Fruit fly (Drosophila melanogaster) Kc167 (cell line): ENCODE results near the gene Prp6.

ENCODE experiments used
- Myc ChIP-seq: fragments of >200 bp; optimal IDR thresholded peaks from 2 replicates; lab custom pipeline; 2017; ENCODE audit warnings: missing external identifiers
- h ChIP-seq: fragments of >200 bp; optimal IDR thresholded peaks from 3 replicates; lab custom pipeline; 2018; ENCODE audit warnings: missing external identifiers
- insv ChIP-seq: fragments of >200 bp; optimal IDR thresholded peaks from 3 replicates; lab custom pipeline; 2018; ENCODE audit warnings: missing external identifiers
- psq ChIP-seq: fragments of >200 bp; optimal IDR thresholded peaks from 2 replicates; lab custom pipeline; 2017; ENCODE audit warnings: missing external identifiers
- ttk ChIP-seq: sonication (Bioruptor generic); optimal IDR thresholded peaks from 2 replicates; lab custom pipeline; 2017; ENCODE audit warnings: missing external identifiers

DNA sequence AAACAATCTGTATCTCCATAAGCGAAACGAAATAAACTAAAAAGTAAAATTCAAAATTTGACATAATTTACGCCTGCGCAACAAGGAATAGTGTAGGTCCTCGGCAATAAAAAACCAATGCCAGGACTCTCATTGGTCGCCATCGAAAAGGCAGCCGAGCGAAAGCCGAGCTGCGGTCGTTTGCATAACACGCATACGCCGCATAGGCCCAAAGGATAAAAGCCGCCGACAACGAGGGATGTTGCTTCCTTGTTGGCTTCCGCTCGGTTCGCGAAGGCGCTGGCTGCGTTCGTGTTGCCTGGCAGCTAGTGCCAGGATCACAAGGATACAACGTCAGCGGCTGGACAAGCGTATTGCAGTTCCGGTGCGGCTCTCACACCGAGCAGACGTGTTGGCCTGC, 44.7 kb upstream of the Prp6 start:
- TF ChIP-seq Myc (lab: Kevin White, UChicago), result no peak
- no peak for TF ChIP-seq h (lab: Kevin White, UChicago)
- TF ChIP-seq psq (lab: Kevin White, UChicago), result no peak
- TF ChIP-seq ttk (lab: Kevin White, UChicago), result no peak
- no peak for TF ChIP-seq insv (lab: Kevin White, UChicago)
